Worm (Caenorhabditis elegans) whole organism, L1 larva: Measurements from ENCODE around the gene C42C1.9.

ENCODE experiments used
- lin-14 ChIP-seq: fragments of 200-800 bp; sonication (Bioruptor generic); optimal IDR thresholded peaks from 2 replicates; lab custom pipeline; 2018; ENCODE audit warnings: mild to moderate bottlenecking, missing genetic modification characterization, moderate library complexity, missing compliant biosample characterization
- mdl-1 ChIP-seq, 2 experiments: fragments of 150-350 bp; optimal IDR thresholded peaks; 2 replicates each; lab custom pipeline; 2014 to 2017; ENCODE audit warnings: missing biosample characterization in 2 of 2, missing genetic modification characterization in 2 of 2, inconsistent platforms in 1 of 2
- nhr-11 ChIP-seq: fragments of 150-350 bp; optimal IDR thresholded peaks from 2 replicates; lab custom pipeline; 2014; ENCODE audit warnings: missing biosample characterization, missing genetic modification characterization
- nhr-28 ChIP-seq: fragments of 150-350 bp; optimal IDR thresholded peaks from 2 replicates; lab custom pipeline; 2014; ENCODE audit warnings: missing biosample characterization, missing genetic modification characterization
- unc-62 ChIP-seq: fragments of 150-350 bp; optimal IDR thresholded peaks from 2 replicates; lab custom pipeline; 2014; ENCODE audit warnings: missing biosample characterization, missing genetic modification reagents, missing genetic modification characterization
- unc-86 ChIP-seq: sonication (generic microtip); optimal IDR thresholded peaks from 2 replicates; lab custom pipeline; 2016; ENCODE audit warnings: missing genetic modification characterization, missing compliant biosample characterization

- TF ChIP-seq nhr-28 (tag; lab: Kevin White, UChicago) (no peak), mdl-1 (tag; optimal IDR thresholded peaks at IDR 0.05; lab: Kevin White, UChicago) (no peak), nhr-11 (tag; lab: Kevin White, UChicago) (no peak), unc-62 (GFP tag; lab: Kevin White, UChicago) (no peak), lin-14 (no peak), unc-86 (no peak)
These were observed 18.5 kb downstream of the C42C1.9 start, which contains the start of gene oac-57 for ce11 chrIV:12307720-12308119.
